Fruit fly (Drosophila melanogaster) whole organism, embryonic: ENCODE results near the gene crol.

Experiments
- Ada2b ChIP-seq: fragments of 200-800 bp; sonication (Bioruptor generic); IDR thresholded peaks from 2 replicates; pipeline ENCODE4 v1.3.6; 2022; ENCODE audit warnings: missing biosample characterization, missing genetic modification characterization
- Adf1 ChIP-seq: fragments of 200-800 bp; sonication (Bioruptor generic); IDR thresholded peaks from 2 replicates; pipeline ENCODE4 v1.3.6; 2022; ENCODE audit warnings: missing biosample characterization, missing genetic modification characterization
- Atf3 ChIP-seq: fragments of 200-800 bp; sonication (Bioruptor generic); optimal IDR thresholded peaks from 3 replicates; lab custom pipeline; 2016; ENCODE audit warnings: missing biosample characterization, missing genetic modification characterization
- B-H1 ChIP-seq: fragments of 200-800 bp; sonication (Bioruptor generic); IDR thresholded peaks from 3 replicates; pipeline ENCODE4 v1.3.6; 2022; ENCODE audit warnings: missing biosample characterization, missing genetic modification characterization
- B-H2 ChIP-seq: fragments of 200-800 bp; sonication (Bioruptor generic); optimal IDR thresholded peaks from 2 replicates; lab custom pipeline; 2018; ENCODE audit warnings: missing biosample characterization, mild to moderate bottlenecking, missing genetic modification characterization
- Bdp1 ChIP-seq: fragments of 200-800 bp; sonication (Bioruptor generic); optimal IDR thresholded peaks from 3 replicates; lab custom pipeline; 2016; ENCODE audit warnings: missing biosample characterization, missing genetic modification characterization
- CG10959 ChIP-seq: fragments of 200-800 bp; sonication (Bioruptor generic); IDR thresholded peaks from 2 replicates; pipeline ENCODE4 v1.3.6; 2022; ENCODE audit warnings: missing biosample characterization, missing genetic modification characterization
- CG12219 ChIP-seq: fragments of 200-800 bp; sonication (Bioruptor generic); optimal IDR thresholded peaks from 3 replicates; lab custom pipeline; 2018; ENCODE audit warnings: missing biosample characterization, mild to moderate bottlenecking, missing genetic modification characterization
- CG13424 ChIP-seq: fragments of 200-800 bp; sonication (Bioruptor generic); optimal IDR thresholded peaks from 2 replicates; lab custom pipeline; 2019; ENCODE audit warnings: missing biosample characterization, mild to moderate bottlenecking, missing genetic modification characterization, moderate library complexity
- CG14667 ChIP-seq: fragments of 200-800 bp; sonication (Bioruptor generic); IDR thresholded peaks from 2 replicates; pipeline ENCODE4 v1.3.6; 2022; ENCODE audit warnings: missing biosample characterization, missing genetic modification characterization
- CG15696 ChIP-seq: fragments of 200-800 bp; sonication (Bioruptor generic); optimal IDR thresholded peaks from 2 replicates; lab custom pipeline; 2019; ENCODE audit warnings: missing biosample characterization, mild to moderate bottlenecking, missing genetic modification characterization, moderate library complexity
- CG1603 ChIP-seq: fragments of 200-800 bp; sonication (Bioruptor generic); optimal IDR thresholded peaks from 2 replicates; lab custom pipeline; 2019; ENCODE audit warnings: missing biosample characterization, mild to moderate bottlenecking, missing genetic modification characterization, moderate library complexity
- CG18599 ChIP-seq: fragments of 200-800 bp; sonication (Bioruptor generic); optimal IDR thresholded peaks from 3 replicates; lab custom pipeline; 2017; ENCODE audit warnings: missing biosample characterization, missing genetic modification characterization, mild to moderate bottlenecking, moderate library complexity, missing genetic modification reagents
- CG2678 ChIP-seq: fragments of 200-800 bp; sonication (Bioruptor generic); optimal IDR thresholded peaks from 3 replicates; lab custom pipeline; 2019; ENCODE audit warnings: missing biosample characterization, mild to moderate bottlenecking, missing genetic modification characterization, moderate library complexity
- CG3847 ChIP-seq: fragments of 200-800 bp; sonication (Bioruptor generic); IDR thresholded peaks from 2 replicates; pipeline ENCODE4 v1.3.6; 2022; ENCODE audit warnings: missing biosample characterization, missing genetic modification characterization
- CG7745 ChIP-seq: fragments of 200-800 bp; sonication (Bioruptor generic); optimal IDR thresholded peaks from 2 replicates; lab custom pipeline; 2018; ENCODE audit warnings: missing biosample characterization, mild to moderate bottlenecking, missing genetic modification characterization, moderate library complexity
- CG8944 ChIP-seq: fragments of 200-800 bp; sonication (Bioruptor generic); optimal IDR thresholded peaks from 3 replicates; lab custom pipeline; 2016; ENCODE audit warnings: missing biosample characterization, missing genetic modification characterization
- CG9876 ChIP-seq: fragments of 200-800 bp; sonication (Bioruptor generic); optimal IDR thresholded peaks from 2 replicates; lab custom pipeline; 2016; ENCODE audit warnings: missing biosample characterization, missing genetic modification characterization
- CHES-1-like ChIP-seq: fragments of 200-800 bp; sonication (Bioruptor generic); optimal IDR thresholded peaks from 2 replicates; lab custom pipeline; 2016; ENCODE audit warnings: missing biosample characterization, missing genetic modification characterization
- Chrac-16 ChIP-seq: fragments of 200-800 bp; sonication (Bioruptor generic); optimal IDR thresholded peaks from 3 replicates; lab custom pipeline; 2016; ENCODE audit warnings: missing biosample characterization, missing genetic modification characterization
- Doc3 ChIP-seq: fragments of 200-800 bp; sonication (Bioruptor generic); IDR thresholded peaks from 3 replicates; pipeline ENCODE4 v1.3.6; 2022; ENCODE audit warnings: missing biosample characterization, missing genetic modification characterization; ENCODE audit not compliant: partially characterized antibody
- Dp ChIP-seq: fragments of 200-800 bp; sonication (Bioruptor generic); optimal IDR thresholded peaks from 2 replicates; lab custom pipeline; 2018; ENCODE audit warnings: missing biosample characterization, mild to moderate bottlenecking, missing genetic modification characterization, moderate library complexity
- Eip74EF ChIP-seq, 2 experiments: fragments of 200-800 bp in 1 of 2; fragments of >200 bp in 1 of 2; sonication (Bioruptor generic) in 1 of 2; optimal IDR thresholded peaks; 2 replicates each; lab custom pipeline; 2017 to 2019; ENCODE audit warnings: missing biosample characterization in 2 of 2, missing genetic modification characterization in 2 of 2, mild to moderate bottlenecking in 1 of 2, moderate library complexity in 1 of 2
- Elba2 ChIP-seq: fragments of 200-800 bp; sonication (Bioruptor generic); optimal IDR thresholded peaks from 3 replicates; lab custom pipeline; 2016; ENCODE audit warnings: missing biosample characterization, missing genetic modification characterization
- Gsc ChIP-seq: fragments of 200-800 bp; sonication (Bioruptor generic); IDR thresholded peaks from 2 replicates; pipeline ENCODE4 v1.3.6; 2022; ENCODE audit warnings: missing biosample characterization, missing genetic modification characterization
- HHEX ChIP-seq: fragments of 200-800 bp; sonication (Bioruptor generic); optimal IDR thresholded peaks from 3 replicates; lab custom pipeline; 2017; ENCODE audit warnings: missing biosample characterization, mild to moderate bottlenecking, missing genetic modification characterization, missing genetic modification reagents
- HmgD ChIP-seq: fragments of 200-800 bp; sonication (Bioruptor generic); optimal IDR thresholded peaks from 3 replicates; lab custom pipeline; 2016; ENCODE audit warnings: missing biosample characterization, missing genetic modification characterization
- HmgZ ChIP-seq: fragments of 200-800 bp; sonication (Bioruptor generic); optimal IDR thresholded peaks from 2 replicates; lab custom pipeline; 2018; ENCODE audit warnings: missing biosample characterization, mild to moderate bottlenecking, missing genetic modification characterization
- Nf-YA ChIP-seq: fragments of 200-800 bp; sonication (Bioruptor generic); IDR thresholded peaks from 2 replicates; pipeline ENCODE4 v1.3.6; 2022; ENCODE audit warnings: missing biosample characterization, missing genetic modification characterization
- Oaz ChIP-seq: fragments of 200-800 bp; sonication (Bioruptor generic); IDR thresholded peaks from 2 replicates; pipeline ENCODE4 v1.3.6; 2022; ENCODE audit warnings: missing biosample characterization, missing genetic modification characterization
- Rx ChIP-seq: fragments of 200-800 bp; sonication (Bioruptor generic); IDR thresholded peaks from 2 replicates; pipeline ENCODE4 v1.3.6; 2022; ENCODE audit warnings: missing biosample characterization, missing genetic modification characterization
- Stat92E ChIP-seq, 3 experiments: fragments of >200 bp in 2 of 3; fragments of 200-800 bp in 1 of 3; sonication (Bioruptor generic) in 1 of 3; optimal IDR thresholded peaks; 2 replicates each; lab custom pipeline; 2017 to 2019; ENCODE audit warnings: missing biosample characterization in 3 of 3, missing genetic modification characterization in 3 of 3, mild to moderate bottlenecking in 1 of 3, moderate library complexity in 1 of 3
- YL-1 ChIP-seq: fragments of 200-800 bp; sonication (Bioruptor generic); optimal IDR thresholded peaks from 3 replicates; lab custom pipeline; 2017; ENCODE audit warnings: missing biosample characterization, mild to moderate bottlenecking, missing genetic modification characterization
- bab2 ChIP-seq: fragments of 200-800 bp; sonication (Bioruptor generic); optimal IDR thresholded peaks from 2 replicates; lab custom pipeline; 2016; ENCODE audit warnings: missing biosample characterization, missing genetic modification characterization
- eve ChIP-seq, 2 experiments: fragments of >200 bp; optimal IDR thresholded peaks; 2 replicates each; lab custom pipeline; 2017; ENCODE audit warnings: missing biosample characterization in 2 of 2, missing genetic modification characterization in 2 of 2
- fd3F ChIP-seq: fragments of 200-800 bp; sonication (Bioruptor generic); optimal IDR thresholded peaks from 2 replicates; lab custom pipeline; 2018; ENCODE audit warnings: missing biosample characterization, mild to moderate bottlenecking, missing genetic modification characterization, moderate library complexity
- ftz-f1 ChIP-seq: fragments of 200-800 bp; sonication (Bioruptor generic); optimal IDR thresholded peaks from 2 replicates; lab custom pipeline; 2016; ENCODE audit warnings: missing biosample characterization, missing genetic modification characterization
- grau ChIP-seq: fragments of 200-800 bp; optimal IDR thresholded peaks from 3 replicates; lab custom pipeline; 2019; ENCODE audit warnings: missing biosample characterization, mild to moderate bottlenecking, missing genetic modification characterization, moderate library complexity
- gsb ChIP-seq: fragments of 200-800 bp; sonication (Bioruptor generic); IDR thresholded peaks from 2 replicates; pipeline ENCODE4 v1.3.6; 2022; ENCODE audit warnings: missing biosample characterization, missing genetic modification characterization
- hth ChIP-seq: fragments of >200 bp; optimal IDR thresholded peaks from 2 replicates; lab custom pipeline; 2017; ENCODE audit warnings: inconsistent platforms
- kni ChIP-seq: fragments of 200-800 bp; sonication (Bioruptor generic); optimal IDR thresholded peaks from 3 replicates; lab custom pipeline; 2017; ENCODE audit warnings: mild to moderate bottlenecking, missing biosample characterization, missing genetic modification reagents, missing genetic modification characterization
- knrl ChIP-seq: fragments of 200-800 bp; sonication (Bioruptor generic); IDR thresholded peaks from 3 replicates; pipeline ENCODE4 v1.3.6; 2022; ENCODE audit warnings: missing biosample characterization, missing genetic modification characterization; ENCODE audit not compliant: partially characterized antibody
- sim ChIP-seq: fragments of 200-800 bp; sonication (Bioruptor generic); IDR thresholded peaks from 2 replicates; pipeline ENCODE4 v1.3.6; 2022; ENCODE audit warnings: missing biosample characterization, missing genetic modification characterization
- so ChIP-seq: fragments of 200-800 bp; sonication (Bioruptor generic); IDR thresholded peaks from 3 replicates; pipeline ENCODE4 v1.3.6; 2022; ENCODE audit warnings: missing biosample characterization, missing genetic modification characterization
- tll ChIP-seq, 2 experiments: fragments of 200-800 bp in 1 of 2; fragments of >200 bp in 1 of 2; sonication (Bioruptor generic) in 1 of 2; optimal IDR thresholded peaks; 2 replicates each; lab custom pipeline; 2017 to 2019; ENCODE audit warnings: missing biosample characterization in 2 of 2, missing genetic modification characterization in 2 of 2, mild to moderate bottlenecking in 1 of 2, moderate library complexity in 1 of 2
- toy ChIP-seq: fragments of 200-800 bp; sonication (Bioruptor generic); IDR thresholded peaks from 2 replicates; pipeline ENCODE4 v1.3.6; 2022; ENCODE audit warnings: missing biosample characterization, missing genetic modification characterization
- unc-4 ChIP-seq: fragments of 200-800 bp; sonication (Bioruptor generic); IDR thresholded peaks from 2 replicates; pipeline ENCODE4 v1.3.6; 2022; ENCODE audit warnings: missing biosample characterization, missing genetic modification characterization; ENCODE audit not compliant: partially characterized antibody
- vvl ChIP-seq: fragments of 200-800 bp; sonication (Bioruptor generic); IDR thresholded peaks from 2 replicates; pipeline ENCODE4 v1.3.6; 2022; ENCODE audit warnings: missing biosample characterization, missing genetic modification characterization
- wdn ChIP-seq: fragments of 200-800 bp; sonication (Bioruptor generic); IDR thresholded peaks from 2 replicates; pipeline ENCODE4 v1.3.6; 2022; ENCODE audit warnings: missing biosample characterization, missing genetic modification characterization
- yki ChIP-seq: fragments of >200 bp; optimal IDR thresholded peaks from 3 replicates; lab custom pipeline; 2018
- z ChIP-seq: fragments of 200-800 bp; sonication (Bioruptor generic); IDR thresholded peaks from 3 replicates; pipeline ENCODE4 v1.3.6; 2022; ENCODE audit warnings: missing biosample characterization, missing genetic modification characterization

The crol gene

DNA sequence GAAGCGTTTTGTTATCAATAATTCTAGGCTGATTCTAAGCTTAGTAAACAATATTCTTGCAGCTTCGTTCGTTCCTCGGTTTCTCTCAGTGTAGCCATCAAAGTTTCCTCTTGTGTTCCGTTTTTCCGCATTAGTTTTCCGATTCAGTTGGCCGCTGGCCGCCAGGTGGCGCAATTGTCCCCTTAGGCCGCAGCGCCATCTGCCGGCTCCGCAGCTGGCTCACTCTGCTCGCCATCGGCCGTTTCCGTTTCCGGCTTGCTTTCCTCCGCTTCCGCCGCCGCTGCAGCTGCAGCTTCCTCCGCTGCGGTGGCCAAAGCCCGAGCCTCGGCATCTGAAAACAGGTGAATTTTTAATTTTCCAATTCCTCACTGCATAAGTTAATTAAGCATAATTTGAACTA, 7.1 kb upstream of the crol start (continued):
- TF ChIP-seq CG9876 (GFP tag; lab: Kevin White, UChicago) (peak; percentile 95), unc-4 (no peak), Chrac-16 (GFP tag; lab: Kevin White, UChicago) (peak; percentile 91), CG1603 (peak; percentile 96), HmgZ (tag; lab: Kevin White, UChicago) (peak; percentile 58), Adf1 (GFP tag; lab: Robert Waterston, UW) (0 out of 2 replicates have a peak, but pooled peaks have one; percentile 21), yki (lab: Kevin White, UChicago) (no peak), Stat92E (GFP tag; optimal IDR thresholded peaks at IDR 0.05; lab: Kevin White, UChicago) (no peak), grau (tag; lab: Kevin White, UChicago) (peak; percentile 83), Ada2b (peak; percentile 89), so (GFP tag; lab: Robert Waterston, UW) (peak; percentile 87), tll (GFP tag; optimal IDR thresholded peaks at IDR 0.05; lab: Kevin White, UChicago) (peak in 1 of 2 experiments; percentile 59), ftz-f1 (GFP tag; lab: Kevin White, UChicago) (peak; percentile 80), gsb (peak; percentile 83), Oaz (GFP tag; lab: Robert Waterston, UW) (peak; percentile 79), CG7745 (tag; lab: Kevin White, UChicago) (no peak), Atf3 (GFP tag; lab: Kevin White, UChicago) (peak; percentile 92), toy (GFP tag; lab: Robert Waterston, UW) (peak; percentile 84), Elba2 (GFP tag; lab: Kevin White, UChicago) (peak; percentile 91), vvl (GFP tag; lab: Robert Waterston, UW) (peak; percentile 95), Rx (GFP tag; lab: Robert Waterston, UW) (peak; percentile 93), B-H1 (GFP tag; lab: Robert Waterston, UW) (peak; percentile 80; the same call in 2 of the 3 replicates), CG10959 (GFP tag; lab: Robert Waterston, UW) (peak; percentile 94), CG2678 (tag; lab: Kevin White, UChicago) (peak; percentile 81), CG3847 (GFP tag; lab: Robert Waterston, UW) (peak; percentile 61), HmgD (GFP tag; lab: Kevin White, UChicago) (peak; percentile 90), sim (GFP tag; lab: Robert Waterston, UW) (peak; percentile 97), Nf-YA (GFP tag; lab: Robert Waterston, UW) (peak; percentile 90), CG14667 (GFP tag; lab: Robert Waterston, UW) (peak; percentile 76; the same call in 1 of the 2 replicates), kni (GFP tag; lab: Kevin White, UChicago) (peak; percentile 96), Gsc (GFP tag; lab: Robert Waterston, UW) (no peak), CG12219 (GFP tag; lab: Kevin White, UChicago) (peak; percentile 96), CG18599 (GFP tag; lab: Kevin White, UChicago) (peak; percentile 94), knrl (GFP tag; lab: Robert Waterston, UW) (0 out of 3 replicates have a peak, but pooled peaks have one; percentile 7), Eip74EF (GFP tag; optimal IDR thresholded peaks at IDR 0.05; lab: Kevin White, UChicago) (peak in 1 of 2 experiments; percentile 78), CG15696 (tag; lab: Kevin White, UChicago) (peak; percentile 86), Dp (GFP tag; lab: Kevin White, UChicago) (peak; percentile 1), bab2 (GFP tag; lab: Kevin White, UChicago) (peak; percentile 88), Bdp1 (GFP tag; lab: Kevin White, UChicago) (peak; percentile 82), B-H2 (GFP tag; lab: Kevin White, UChicago) (peak; percentile 80), wdn (GFP tag; lab: Robert Waterston, UW) (peak; percentile 68), YL-1 (GFP tag; lab: Kevin White, UChicago) (peak; percentile 98), fd3F (peak; percentile 74), HHEX (peak; percentile 97), CG8944 (GFP tag; lab: Kevin White, UChicago) (peak; percentile 94), CG13424 (tag; lab: Kevin White, UChicago) (peak; percentile 76), z (GFP tag; lab: Robert Waterston, UW) (peak; percentile 77), Doc3 (GFP tag; lab: Robert Waterston, UW) (no peak), CHES-1-like (GFP tag; lab: Kevin White, UChicago) (peak; percentile 91), hth (no peak), eve (GFP tag; optimal IDR thresholded peaks at IDR 0.05; lab: Kevin White, UChicago) (peak in 1 of 2 experiments; percentile 54)
